Fruit fly (Drosophila melanogaster) whole organism, embryonic: ENCODE results near the gene CG17996.
A peak's percentile ranks its signal among the peaks of the same experiment; 100 is the strongest.

Source experiments
- Antp ChIP-seq: fragments of 200-800 bp; sonication (Bioruptor generic); optimal IDR thresholded peaks from 3 replicates; lab custom pipeline; 2016; ENCODE audit warnings: missing biosample characterization, missing genetic modification characterization
- Atf-2 ChIP-seq: fragments of 200-800 bp; sonication (Bioruptor generic); optimal IDR thresholded peaks from 2 replicates; lab custom pipeline; 2016; ENCODE audit warnings: missing biosample characterization, missing genetic modification characterization
- C15 ChIP-seq: fragments of 200-800 bp; sonication (Bioruptor generic); IDR thresholded peaks from 3 replicates; pipeline ENCODE4 v1.3.6; 2022; ENCODE audit warnings: missing biosample characterization, missing genetic modification characterization
- CG10321 ChIP-seq: fragments of 200-800 bp; sonication (Bioruptor generic); IDR thresholded peaks from 2 replicates; pipeline ENCODE4 v1.3.6; 2022; ENCODE audit warnings: missing biosample characterization, missing genetic modification characterization
- CG11723 ChIP-seq: fragments of 200-800 bp; sonication (Bioruptor generic); optimal IDR thresholded peaks from 2 replicates; lab custom pipeline; 2017; ENCODE audit warnings: missing biosample characterization, mild to moderate bottlenecking, missing genetic modification characterization
- CG12104 ChIP-seq: fragments of 200-800 bp; sonication (Bioruptor generic); optimal IDR thresholded peaks from 3 replicates; lab custom pipeline; 2016; ENCODE audit warnings: missing biosample characterization, missing genetic modification characterization
- CG12942 ChIP-seq: fragments of 200-800 bp; sonication (Bioruptor generic); optimal IDR thresholded peaks from 3 replicates; lab custom pipeline; 2016; ENCODE audit warnings: missing biosample characterization, missing genetic modification characterization
- CG13287 ChIP-seq: fragments of 200-800 bp; sonication (Bioruptor generic); IDR thresholded peaks from 2 replicates; pipeline ENCODE4 v1.3.6; 2022; ENCODE audit warnings: missing biosample characterization, missing genetic modification characterization; ENCODE audit not compliant: partially characterized antibody
- CG13624 ChIP-seq: fragments of 200-800 bp; sonication (Bioruptor generic); optimal IDR thresholded peaks from 2 replicates; lab custom pipeline; 2016; ENCODE audit warnings: missing biosample characterization, missing genetic modification characterization
- CG14014 ChIP-seq: fragments of 200-800 bp; sonication (Bioruptor generic); IDR thresholded peaks from 2 replicates; pipeline ENCODE4 v1.3.6; 2022; ENCODE audit warnings: missing biosample characterization, missing genetic modification characterization
- CG15073 ChIP-seq: fragments of 200-800 bp; sonication (Bioruptor generic); optimal IDR thresholded peaks from 2 replicates; lab custom pipeline; 2016; ENCODE audit warnings: missing biosample characterization, missing genetic modification characterization
- CG17361 ChIP-seq: fragments of 200-800 bp; sonication (Bioruptor generic); IDR thresholded peaks from 3 replicates; pipeline ENCODE4 v1.3.6; 2022; ENCODE audit warnings: missing biosample characterization, missing genetic modification characterization
- CG1792 ChIP-seq: fragments of 200-800 bp; sonication (Bioruptor generic); optimal IDR thresholded peaks from 2 replicates; lab custom pipeline; 2016; ENCODE audit warnings: missing biosample characterization, missing genetic modification characterization
- CG2199 ChIP-seq: fragments of 200-800 bp; sonication (Bioruptor generic); IDR thresholded peaks from 3 replicates; pipeline ENCODE4 v1.3.6; 2022; ENCODE audit warnings: missing biosample characterization, missing genetic modification characterization
- CG2875 ChIP-seq: fragments of 200-800 bp; sonication (Bioruptor generic); optimal IDR thresholded peaks from 2 replicates; lab custom pipeline; 2017; ENCODE audit warnings: missing biosample characterization, mild to moderate bottlenecking, missing genetic modification characterization, missing genetic modification reagents
- CG3838 ChIP-seq: fragments of 200-800 bp; sonication (Bioruptor generic); optimal IDR thresholded peaks from 3 replicates; lab custom pipeline; 2016; ENCODE audit warnings: missing biosample characterization, missing genetic modification characterization
- CG3995 ChIP-seq: fragments of 200-800 bp; sonication (Bioruptor generic); optimal IDR thresholded peaks from 3 replicates; lab custom pipeline; 2016; ENCODE audit warnings: missing biosample characterization, missing genetic modification characterization
- CG4424 ChIP-seq: fragments of 200-800 bp; sonication (Bioruptor generic); optimal IDR thresholded peaks from 3 replicates; lab custom pipeline; 2016; ENCODE audit warnings: missing biosample characterization, missing genetic modification characterization
- CG5953 ChIP-seq: fragments of 200-800 bp; sonication (Bioruptor generic); IDR thresholded peaks from 2 replicates; pipeline ENCODE4 v1.3.6; 2022; ENCODE audit warnings: missing biosample characterization, missing genetic modification characterization
- CG6654 ChIP-seq: fragments of 200-800 bp; sonication (Bioruptor generic); optimal IDR thresholded peaks from 2 replicates; lab custom pipeline; 2017; ENCODE audit warnings: missing biosample characterization, mild to moderate bottlenecking, missing genetic modification characterization
- CHES-1-like ChIP-seq: fragments of 200-800 bp; sonication (Bioruptor generic); optimal IDR thresholded peaks from 2 replicates; lab custom pipeline; 2016; ENCODE audit warnings: missing biosample characterization, missing genetic modification characterization
- Fer2 ChIP-seq: fragments of 200-800 bp; sonication (Bioruptor generic); optimal IDR thresholded peaks from 2 replicates; lab custom pipeline; 2018; ENCODE audit warnings: missing biosample characterization, mild to moderate bottlenecking, missing genetic modification characterization, moderate library complexity
- Hand ChIP-seq: fragments of 200-800 bp; sonication (Bioruptor generic); optimal IDR thresholded peaks from 2 replicates; lab custom pipeline; 2017; ENCODE audit warnings: mild to moderate bottlenecking, missing biosample characterization, missing genetic modification reagents, missing genetic modification characterization
- Jarid2 ChIP-seq: fragments of 200-800 bp; sonication (Bioruptor generic); optimal IDR thresholded peaks from 3 replicates; lab custom pipeline; 2017; ENCODE audit warnings: mild to moderate bottlenecking, missing biosample characterization, missing genetic modification reagents, missing genetic modification characterization
- Lim3 ChIP-seq: fragments of 200-800 bp; sonication (Bioruptor generic); IDR thresholded peaks from 2 replicates; pipeline ENCODE4 v1.3.6; 2022; ENCODE audit warnings: missing biosample characterization, missing genetic modification characterization
- MBD-R2 ChIP-seq: fragments of 200-800 bp; sonication (Bioruptor generic); IDR thresholded peaks from 2 replicates; pipeline ENCODE4 v1.3.6; 2022; ENCODE audit warnings: missing biosample characterization, missing genetic modification characterization
- Myb ChIP-seq: fragments of 200-800 bp; sonication (Bioruptor generic); optimal IDR thresholded peaks from 2 replicates; lab custom pipeline; 2016; ENCODE audit warnings: missing biosample characterization, missing genetic modification characterization
- NK7.1 ChIP-seq: fragments of 200-800 bp; sonication (Bioruptor generic); optimal IDR thresholded peaks from 3 replicates; lab custom pipeline; 2016; ENCODE audit warnings: missing biosample characterization, missing genetic modification characterization
- Neu2 ChIP-seq: fragments of 200-800 bp; sonication (Bioruptor generic); optimal IDR thresholded peaks from 3 replicates; lab custom pipeline; 2016; ENCODE audit warnings: missing biosample characterization, missing genetic modification characterization, borderline replicate concordance
- Nf-YA ChIP-seq: fragments of 200-800 bp; sonication (Bioruptor generic); IDR thresholded peaks from 2 replicates; pipeline ENCODE4 v1.3.6; 2022; ENCODE audit warnings: missing biosample characterization, missing genetic modification characterization
- Six4 ChIP-seq: fragments of 200-800 bp; sonication (Bioruptor generic); optimal IDR thresholded peaks from 2 replicates; lab custom pipeline; 2016; ENCODE audit warnings: missing biosample characterization, missing genetic modification characterization
- Sry-δ ChIP-seq: fragments of 200-800 bp; sonication (Bioruptor generic); optimal IDR thresholded peaks from 2 replicates; lab custom pipeline; 2016; ENCODE audit warnings: missing biosample characterization, missing genetic modification characterization
- Ssrp ChIP-seq: fragments of 200-800 bp; sonication (Bioruptor generic); optimal IDR thresholded peaks from 2 replicates; lab custom pipeline; 2018; ENCODE audit warnings: missing biosample characterization, mild to moderate bottlenecking, missing genetic modification characterization, moderate library complexity
- bbx ChIP-seq: fragments of 200-800 bp; sonication (Bioruptor generic); IDR thresholded peaks from 2 replicates; pipeline ENCODE4 v1.3.6; 2022; ENCODE audit warnings: missing biosample characterization, missing genetic modification characterization; ENCODE audit not compliant: partially characterized antibody
- cato ChIP-seq: fragments of 200-800 bp; sonication (Bioruptor generic); optimal IDR thresholded peaks from 2 replicates; lab custom pipeline; 2016; ENCODE audit warnings: missing biosample characterization, missing genetic modification characterization, borderline replicate concordance
- cg ChIP-seq: fragments of 200-800 bp; sonication (Bioruptor generic); optimal IDR thresholded peaks from 3 replicates; lab custom pipeline; 2019; ENCODE audit warnings: missing biosample characterization, mild to moderate bottlenecking, missing genetic modification characterization, moderate library complexity
- chn ChIP-seq: fragments of 200-800 bp; sonication (Bioruptor generic); optimal IDR thresholded peaks from 2 replicates; lab custom pipeline; 2016; ENCODE audit warnings: missing biosample characterization, missing genetic modification characterization
- croc ChIP-seq: fragments of 200-800 bp; sonication (Bioruptor generic); conservative IDR thresholded peaks from 3 replicates; pipeline ENCODE4 v1.3.6; 2022; ENCODE audit warnings: missing biosample characterization, missing genetic modification characterization
- fd3F ChIP-seq: fragments of 200-800 bp; sonication (Bioruptor generic); optimal IDR thresholded peaks from 2 replicates; lab custom pipeline; 2018; ENCODE audit warnings: missing biosample characterization, mild to moderate bottlenecking, missing genetic modification characterization, moderate library complexity
- gem ChIP-seq: fragments of 200-800 bp; sonication (Bioruptor generic); optimal IDR thresholded peaks from 2 replicates; lab custom pipeline; 2019; ENCODE audit warnings: missing biosample characterization, mild to moderate bottlenecking, missing genetic modification characterization, moderate library complexity
- grn ChIP-seq: fragments of 200-800 bp; sonication (Bioruptor generic); optimal IDR thresholded peaks from 3 replicates; lab custom pipeline; 2017; ENCODE audit warnings: missing biosample characterization, missing genetic modification characterization
- gsb ChIP-seq: fragments of 200-800 bp; sonication (Bioruptor generic); IDR thresholded peaks from 2 replicates; pipeline ENCODE4 v1.3.6; 2022; ENCODE audit warnings: missing biosample characterization, missing genetic modification characterization
- knrl ChIP-seq: fragments of 200-800 bp; sonication (Bioruptor generic); IDR thresholded peaks from 3 replicates; pipeline ENCODE4 v1.3.6; 2022; ENCODE audit warnings: missing biosample characterization, missing genetic modification characterization; ENCODE audit not compliant: partially characterized antibody
- pita ChIP-seq: fragments of 200-800 bp; sonication (Bioruptor generic); optimal IDR thresholded peaks from 2 replicates; lab custom pipeline; 2017; ENCODE audit warnings: missing biosample characterization, mild to moderate bottlenecking, missing genetic modification characterization
- rib ChIP-seq: fragments of 200-800 bp; sonication (Bioruptor generic); IDR thresholded peaks from 2 replicates; pipeline ENCODE4 v1.3.6; 2022; ENCODE audit warnings: missing biosample characterization, missing genetic modification characterization
- sens-2 ChIP-seq: fragments of 200-800 bp; sonication (Bioruptor generic); IDR thresholded peaks from 2 replicates; pipeline ENCODE4 v1.3.6; 2022; ENCODE audit warnings: missing biosample characterization, missing genetic modification characterization
- slbo ChIP-seq: fragments of 200-800 bp; sonication (Bioruptor generic); IDR thresholded peaks from 2 replicates; pipeline ENCODE4 v1.3.6; 2022; ENCODE audit warnings: missing biosample characterization, missing genetic modification characterization
- ssp ChIP-seq: fragments of 200-800 bp; sonication (Bioruptor generic); IDR thresholded peaks from 2 replicates; pipeline ENCODE4 v1.3.6; 2022; ENCODE audit warnings: missing biosample characterization, missing genetic modification characterization
- zfh2 ChIP-seq: fragments of 200-800 bp; sonication (Bioruptor generic); optimal IDR thresholded peaks from 2 replicates; lab custom pipeline; 2016; ENCODE audit warnings: missing biosample characterization, missing genetic modification characterization

Gene CG17996

dm6 chr2L:16683958-16684877, 46.6 kb downstream of the CG17996 start, which contains the start of gene CG31807 (continued):
- peak; percentile 45 for TF ChIP-seq fd3F (GFP tag; lab: Kevin White, UChicago)
- no peak for TF ChIP-seq grn
- TF ChIP-seq Sry-δ = peak; percentile 4
- TF ChIP-seq Six4 = no peak
- no peak for TF ChIP-seq bbx
- TF ChIP-seq C15 (GFP tag; lab: Robert Waterston, UW) = no peak
- TF ChIP-seq CG15073 = no peak
- peak; percentile 75 for TF ChIP-seq CG2875 (GFP tag; lab: Kevin White, UChicago)
- no peak for TF ChIP-seq CG10321 (GFP tag; lab: Robert Waterston, UW)
- peak; percentile 62 for TF ChIP-seq CG1792 (GFP tag; lab: Kevin White, UChicago)
- peak; percentile 43 for TF ChIP-seq zfh2 (GFP tag; lab: Kevin White, UChicago)
- TF ChIP-seq NK7.1 = no peak
- peak; percentile 90 for TF ChIP-seq gem (tag; lab: Kevin White, UChicago)
- TF ChIP-seq MBD-R2 (GFP tag; lab: Robert Waterston, UW) = no peak
- TF ChIP-seq Atf-2 (GFP tag; lab: Kevin White, UChicago) = peak; percentile 72
- peak; percentile 49 for TF ChIP-seq Myb (GFP tag; lab: Kevin White, UChicago)
- peak; percentile 58 for TF ChIP-seq slbo
- TF ChIP-seq CG12942 (GFP tag; lab: Kevin White, UChicago) = peak; percentile 50
- peak; percentile 42 for TF ChIP-seq chn (GFP tag; lab: Kevin White, UChicago)
- TF ChIP-seq Ssrp = peak; percentile 64
- 0 out of 2 replicates have a peak, but pooled peaks have one; percentile 14 for TF ChIP-seq sens-2 (GFP tag; lab: Robert Waterston, UW)
- peak; percentile 58 for TF ChIP-seq CG6654 (GFP tag; lab: Kevin White, UChicago)
- peak; percentile 30; the same call in 1 of the 2 replicates for TF ChIP-seq Nf-YA (GFP tag; lab: Robert Waterston, UW)
- TF ChIP-seq CG3995 (GFP tag; lab: Kevin White, UChicago) = peak; percentile 8
- no peak for TF ChIP-seq Jarid2
- TF ChIP-seq CG5953 (GFP tag; lab: Robert Waterston, UW) = no peak
- no peak; the same call in 1 of the 2 replicates for TF ChIP-seq CG14014 (GFP tag; lab: Robert Waterston, UW)
- TF ChIP-seq pita (GFP tag; lab: Kevin White, UChicago) = no peak
- peak; percentile 37 for TF ChIP-seq CG3838 (GFP tag; lab: Kevin White, UChicago)
- no peak for TF ChIP-seq cato
- TF ChIP-seq CG13287 (GFP tag; lab: Robert Waterston, UW) = no peak
- TF ChIP-seq CG2199 = 0 out of 3 replicates have a peak, but pooled peaks have one; percentile 31
- no peak for TF ChIP-seq cg (GFP tag; lab: Kevin White, UChicago)
- peak; percentile 12 for TF ChIP-seq Fer2 (tag; lab: Kevin White, UChicago)
- no peak for TF ChIP-seq rib (GFP tag; lab: Robert Waterston, UW)
- TF ChIP-seq Lim3 (GFP tag; lab: Robert Waterston, UW) = no peak
- TF ChIP-seq Antp (GFP tag; lab: Kevin White, UChicago) = peak; percentile 52
- no peak for TF ChIP-seq gsb (GFP tag; lab: Robert Waterston, UW)
- no peak for TF ChIP-seq croc (GFP tag; lab: Robert Waterston, UW)
- TF ChIP-seq CHES-1-like (GFP tag; lab: Kevin White, UChicago) = peak; percentile 42
- TF ChIP-seq knrl = no peak
- TF ChIP-seq ssp (GFP tag; lab: Robert Waterston, UW) = 0 out of 2 replicates have a peak, but pooled peaks have one; percentile 18
- peak; percentile 63 for TF ChIP-seq CG11723 (GFP tag; lab: Kevin White, UChicago)
- TF ChIP-seq CG17361 (GFP tag; lab: Robert Waterston, UW) = peak; percentile 86
- peak; percentile 81 for TF ChIP-seq Hand (GFP tag; lab: Kevin White, UChicago)
- peak; percentile 33 for TF ChIP-seq CG4424 (GFP tag; lab: Kevin White, UChicago)
- TF ChIP-seq CG13624 (GFP tag; lab: Kevin White, UChicago) = peak; percentile 41
- no peak for TF ChIP-seq Neu2
- TF ChIP-seq CG12104 (GFP tag; lab: Kevin White, UChicago) = peak; percentile 72
